Worm (Caenorhabditis elegans) whole organism, midembryonic: Measurements from ENCODE around the gene sru-28.

ENCODE experiments used
- T22C8.4 ChIP-seq: fragments of 200-800 bp; sonication (Bioruptor generic); IDR thresholded peaks from 2 replicates; pipeline ENCODE4 v1.3.6; 2022; ENCODE audit warnings: missing genetic modification characterization, missing compliant biosample characterization
- cog-1 ChIP-seq: sonication (generic microtip); optimal IDR thresholded peaks from 2 replicates; lab custom pipeline; 2016; ENCODE audit warnings: missing genetic modification characterization, missing compliant biosample characterization
- flt-1 ChIP-seq: fragments of 200-800 bp; sonication (Bioruptor generic); IDR thresholded peaks from 2 replicates; pipeline ENCODE4 v1.3.6; 2022; ENCODE audit warnings: missing genetic modification characterization, missing compliant biosample characterization
- klf-2 ChIP-seq: fragments of 200-800 bp; sonication (Bioruptor generic); conservative IDR thresholded peaks from 2 replicates; pipeline ENCODE4 v1.3.6; 2022; ENCODE audit warnings: missing genetic modification reagents, missing genetic modification characterization, missing compliant biosample characterization
- med-1 ChIP-seq: sonication (generic microtip); optimal IDR thresholded peaks from 2 replicates; lab custom pipeline; 2017; ENCODE audit warnings: missing genetic modification characterization, mild to moderate bottlenecking, missing compliant biosample characterization, antibody characterized with exemption, missing genetic modification reagents; ENCODE audit not compliant: insufficient read depth
- ref-1 ChIP-seq: fragments of 200-800 bp; sonication (Bioruptor generic); conservative IDR thresholded peaks from 2 replicates; pipeline ENCODE4 v1.3.6; 2022; ENCODE audit warnings: missing genetic modification reagents, missing genetic modification characterization, missing compliant biosample characterization
- tab-1 ChIP-seq: fragments of 200-800 bp; sonication (Bioruptor generic); IDR thresholded peaks from 2 replicates; pipeline ENCODE4 v1.3.6; 2022; ENCODE audit warnings: missing genetic modification characterization, missing compliant biosample characterization
- ztf-23 ChIP-seq: fragments of 200-800 bp; sonication (Bioruptor generic); IDR thresholded peaks from 2 replicates; pipeline ENCODE4 v1.3.6; 2022; ENCODE audit warnings: missing genetic modification reagents, missing genetic modification characterization, missing compliant biosample characterization
- ztf-29 ChIP-seq: fragments of 200-800 bp; sonication (Bioruptor generic); IDR thresholded peaks from 2 replicates; pipeline ENCODE4 v1.3.6; 2022; ENCODE audit warnings: missing genetic modification reagents, missing genetic modification characterization, missing compliant biosample characterization

ce11 chrV:1545694-1546093, 39.6 kb downstream of the sru-28 start, which contains the start of gene oac-32:
- no peak for TF ChIP-seq flt-1 (GFP tag; lab: Robert Waterston, UW)
- TF ChIP-seq cog-1 (tag; lab: Kevin White, UChicago): no peak
- no peak for TF ChIP-seq T22C8.4 (GFP tag; lab: Robert Waterston, UW)
- TF ChIP-seq med-1 (GFP tag; lab: Kevin White, UChicago): no peak
- no peak for TF ChIP-seq tab-1
- no peak for TF ChIP-seq ref-1
- no peak for TF ChIP-seq ztf-23 (GFP tag; lab: Robert Waterston, UW)
- TF ChIP-seq ztf-29 (GFP tag; lab: Robert Waterston, UW): no peak
- TF ChIP-seq klf-2 (GFP tag; lab: Robert Waterston, UW): no peak
